Fruit fly (Drosophila melanogaster) whole organism, wandering third instar larva: ENCODE results near the gene Kal1.
A peak's percentile ranks its signal among the peaks of the same experiment; 100 is the strongest.

Experiments used
- Abd-B ChIP-seq: fragments of >200 bp; optimal IDR thresholded peaks from 2 replicates; lab custom pipeline; 2017; ENCODE audit warnings: missing biosample characterization, missing genetic modification characterization
- CG32264 ChIP-seq: fragments of 200-800 bp; sonication (Bioruptor generic); optimal IDR thresholded peaks from 2 replicates; lab custom pipeline; 2016; ENCODE audit warnings: missing biosample characterization, missing genetic modification characterization
- CG9705 ChIP-seq: fragments of 200-800 bp; sonication (Bioruptor generic); optimal IDR thresholded peaks from 2 replicates; lab custom pipeline; 2018; ENCODE audit warnings: missing biosample characterization, mild to moderate bottlenecking, missing genetic modification characterization
- CrebA ChIP-seq: fragments of 200-800 bp; sonication (Bioruptor generic); optimal IDR thresholded peaks from 2 replicates; lab custom pipeline; 2016; ENCODE audit warnings: missing biosample characterization, mild to moderate bottlenecking, missing genetic modification characterization, borderline replicate concordance
- Dfd ChIP-seq: fragments of >200 bp; optimal IDR thresholded peaks from 2 replicates; lab custom pipeline; 2017; ENCODE audit warnings: missing biosample characterization, missing genetic modification characterization
- Dif ChIP-seq: fragments of 200-275, 200-300 bp; sonication (Bioruptor generic); optimal IDR thresholded peaks from 2 replicates; lab custom pipeline; 2018; ENCODE audit warnings: missing biosample characterization, missing genetic modification characterization; ENCODE audit not compliant: partially characterized antibody
- GATAd ChIP-seq: sonication (Bioruptor generic); optimal IDR thresholded peaks from 2 replicates; lab custom pipeline; 2016; ENCODE audit warnings: missing biosample characterization, missing genetic modification characterization
- HLH106 ChIP-seq: fragments of 200-800 bp; optimal IDR thresholded peaks from 3 replicates; lab custom pipeline; 2019; ENCODE audit warnings: missing biosample characterization, mild to moderate bottlenecking, missing genetic modification characterization, moderate library complexity
- Hnf4 ChIP-seq: fragments of 200-800 bp; sonication (Bioruptor generic); optimal IDR thresholded peaks from 2 replicates; lab custom pipeline; 2016; ENCODE audit warnings: missing biosample characterization, mild to moderate bottlenecking, missing genetic modification characterization
- Hr78 ChIP-seq: fragments of >200 bp; optimal IDR thresholded peaks from 2 replicates; lab custom pipeline; 2017; ENCODE audit warnings: missing biosample characterization, missing genetic modification characterization
- Hr83 ChIP-seq: fragments of 200-300 bp; sonication (Bioruptor generic); optimal IDR thresholded peaks from 2 replicates; lab custom pipeline; 2016; ENCODE audit warnings: missing biosample characterization, mild to moderate bottlenecking, missing genetic modification characterization, moderate library complexity; ENCODE audit not compliant: poor library complexity, severe bottlenecking
- Jra ChIP-seq: sonication (Bioruptor generic); optimal IDR thresholded peaks from 2 replicates; lab custom pipeline; 2016; ENCODE audit warnings: missing biosample characterization, missing genetic modification characterization
- Mio ChIP-seq: sonication (Bioruptor generic); optimal IDR thresholded peaks from 2 replicates; lab custom pipeline; 2016; ENCODE audit warnings: missing biosample characterization, missing genetic modification characterization
- Myc ChIP-seq: fragments of >200 bp; optimal IDR thresholded peaks from 2 replicates; lab custom pipeline; 2017
- N ChIP-seq: fragments of >200 bp; optimal IDR thresholded peaks from 2 replicates; lab custom pipeline; 2018; ENCODE audit warnings: missing biosample characterization, missing external identifiers, missing genetic modification characterization
- OdsH ChIP-seq: fragments of 200-800 bp; sonication (Bioruptor generic); optimal IDR thresholded peaks from 2 replicates; lab custom pipeline; 2016; ENCODE audit warnings: missing biosample characterization, mild to moderate bottlenecking, missing genetic modification characterization
- Rel ChIP-seq, 2 experiments: fragments of 200-800 bp; sonication (Bioruptor generic) in 1 of 2; optimal IDR thresholded peaks; 2 replicates in 1 of 2; 3 replicates in 1 of 2; lab custom pipeline; 2016 to 2019; ENCODE audit warnings: mild to moderate bottlenecking in 2 of 2, missing biosample characterization in 2 of 2, missing genetic modification characterization in 2 of 2, moderate library complexity in 1 of 2
- Sp1 ChIP-seq: fragments of 200-800 bp; sonication (Bioruptor generic); optimal IDR thresholded peaks from 3 replicates; lab custom pipeline; 2019; ENCODE audit warnings: missing biosample characterization, mild to moderate bottlenecking, missing genetic modification characterization, moderate library complexity
- Vsx2 ChIP-seq: fragments of 200-300, 225-300 bp; sonication (Bioruptor generic); optimal IDR thresholded peaks from 2 replicates; lab custom pipeline; 2018; ENCODE audit warnings: missing biosample characterization, missing genetic modification characterization; ENCODE audit not compliant: partially characterized antibody
- br ChIP-seq: fragments of 200-800 bp; sonication (Bioruptor generic); optimal IDR thresholded peaks from 2 replicates; lab custom pipeline; 2016; ENCODE audit warnings: missing biosample characterization, missing genetic modification characterization
- brk ChIP-seq: fragments of 200-800 bp; sonication (Bioruptor generic); optimal IDR thresholded peaks from 2 replicates; lab custom pipeline; 2016; ENCODE audit warnings: missing biosample characterization, mild to moderate bottlenecking, missing genetic modification characterization
- dl ChIP-seq, 2 experiments: fragments of 175-275, 200-275 bp in 1 of 2; fragments of 200-275 bp in 1 of 2; sonication (Bioruptor generic); optimal IDR thresholded peaks; lab custom pipeline; 2018; ENCODE audit warnings: mild to moderate bottlenecking in 2 of 2, missing biosample characterization in 2 of 2, missing genetic modification characterization in 2 of 2, moderate library complexity in 2 of 2; ENCODE audit not compliant: partially characterized antibody in 2 of 2, insufficient read depth in 1 of 2
- dmrt93B ChIP-seq: fragments of 200-800 bp; sonication (Bioruptor generic); optimal IDR thresholded peaks from 2 replicates; lab custom pipeline; 2018; ENCODE audit warnings: missing biosample characterization, mild to moderate bottlenecking, missing genetic modification characterization
- dsf ChIP-seq: sonication (Bioruptor generic); optimal IDR thresholded peaks from 2 replicates; lab custom pipeline; 2016; ENCODE audit warnings: missing biosample characterization, missing genetic modification characterization, borderline replicate concordance
- ey ChIP-seq: fragments of 200-800 bp; sonication (Bioruptor generic); optimal IDR thresholded peaks from 2 replicates; lab custom pipeline; 2016; ENCODE audit warnings: missing biosample characterization, missing genetic modification characterization
- foxo ChIP-seq, 2 experiments: fragments of 200-800 bp; sonication (Bioruptor generic); optimal IDR thresholded peaks; 2 replicates in 1 of 2; 3 replicates in 1 of 2; lab custom pipeline; 2016 to 2017; ENCODE audit warnings: missing biosample characterization in 2 of 2, missing genetic modification characterization in 2 of 2
- fru ChIP-seq: fragments of 200-800 bp; sonication (Bioruptor generic); optimal IDR thresholded peaks from 3 replicates; lab custom pipeline; 2016; ENCODE audit warnings: missing biosample characterization, mild to moderate bottlenecking, missing genetic modification characterization
- h ChIP-seq: fragments of 200-800 bp; sonication (Bioruptor generic); optimal IDR thresholded peaks from 3 replicates; lab custom pipeline; 2016; ENCODE audit warnings: missing biosample characterization, mild to moderate bottlenecking, missing genetic modification characterization
- jim ChIP-seq: fragments of 175-275, 200-325 bp; sonication (Bioruptor generic); optimal IDR thresholded peaks from 2 replicates; lab custom pipeline; 2016; ENCODE audit warnings: missing biosample characterization, mild to moderate bottlenecking, missing genetic modification characterization
- lola ChIP-seq: fragments of >200 bp; optimal IDR thresholded peaks from 2 replicates; lab custom pipeline; 2017; ENCODE audit warnings: missing biosample characterization, missing genetic modification characterization
- pan ChIP-seq: fragments of >200 bp; optimal IDR thresholded peaks from 2 replicates; lab custom pipeline; 2017
- psq ChIP-seq: fragments of 200-800 bp; sonication (Bioruptor generic); optimal IDR thresholded peaks from 3 replicates; lab custom pipeline; 2017; ENCODE audit warnings: missing biosample characterization, mild to moderate bottlenecking, missing genetic modification characterization, moderate library complexity
- rgr ChIP-seq: fragments of 200-800 bp; sonication (Bioruptor generic); optimal IDR thresholded peaks from 3 replicates; lab custom pipeline; 2016; ENCODE audit warnings: missing biosample characterization, mild to moderate bottlenecking, missing genetic modification characterization
- sage ChIP-seq: fragments of 200-800 bp; sonication (Bioruptor generic); optimal IDR thresholded peaks from 2 replicates; lab custom pipeline; 2016; ENCODE audit warnings: missing biosample characterization, mild to moderate bottlenecking, missing genetic modification characterization
- sv ChIP-seq: fragments of 200-800 bp; sonication (Bioruptor generic); optimal IDR thresholded peaks from 3 replicates; lab custom pipeline; 2016; ENCODE audit warnings: missing biosample characterization, missing genetic modification characterization
- tai ChIP-seq: sonication (Bioruptor generic); optimal IDR thresholded peaks from 2 replicates; lab custom pipeline; 2016; ENCODE audit warnings: missing biosample characterization, missing genetic modification characterization
- usp ChIP-seq: fragments of >200 bp; optimal IDR thresholded peaks from 2 replicates; lab custom pipeline; 2017; ENCODE audit warnings: missing biosample characterization, missing genetic modification characterization
- woc ChIP-seq: sonication (Bioruptor generic); optimal IDR thresholded peaks from 2 replicates; lab custom pipeline; 2016; ENCODE audit warnings: missing biosample characterization, mild to moderate bottlenecking, missing genetic modification characterization

Kal1 gene

dm6 chr3R:24151924-24152809 lies 11.0 kb downstream of the Kal1 start, which contains the start of the genes p38a and CG6178:
p38a (minus strand) TSS chr3R:24152321.
CG6178 (plus strand) TSS chr3R:24152347.
- no peak for TF ChIP-seq CrebA (GFP tag; lab: Kevin White, UChicago)
- no peak for TF ChIP-seq GATAd (GFP tag; lab: Kevin White, UChicago)
- TF ChIP-seq Hr78 (GFP tag; lab: Kevin White, UChicago) = no peak
- TF ChIP-seq pan (lab: Kevin White, UChicago) = no peak
- peak; percentile 66 for TF ChIP-seq dsf (GFP tag; lab: Kevin White, UChicago)
- TF ChIP-seq Vsx2 (GFP tag; lab: Kevin White, UChicago) = no peak
- TF ChIP-seq Dfd (GFP tag; lab: Kevin White, UChicago) = no peak
- no peak for TF ChIP-seq Abd-B (GFP tag; lab: Kevin White, UChicago)
- peak; percentile 95 for TF ChIP-seq rgr (GFP tag; lab: Kevin White, UChicago)
- peak; percentile 64 for TF ChIP-seq Hr83
- TF ChIP-seq Hnf4 = peak; percentile 62
- TF ChIP-seq dmrt93B (GFP tag; lab: Kevin White, UChicago) = peak; percentile 98
- no peak for TF ChIP-seq jim (GFP tag; lab: Kevin White, UChicago)
- peak; percentile 99 for TF ChIP-seq HLH106 (tag; lab: Kevin White, UChicago)
- peak in 1 of 2 experiments; percentile 96 for TF ChIP-seq foxo (GFP tag; optimal IDR thresholded peaks at IDR 0.05; lab: Kevin White, UChicago)
- peak; percentile 56 for TF ChIP-seq sv (GFP tag; lab: Kevin White, UChicago)
- peak; percentile 99 for TF ChIP-seq Sp1 (GFP tag; lab: Kevin White, UChicago)
- TF ChIP-seq CG9705 = peak; percentile 91
- no peak for TF ChIP-seq Dif (GFP tag; lab: Kevin White, UChicago)
- peak; percentile 85 for TF ChIP-seq br (GFP tag; lab: Kevin White, UChicago)
- peak; percentile 92 for TF ChIP-seq fru (GFP tag; lab: Kevin White, UChicago)
- peak; percentile 94 for TF ChIP-seq OdsH (GFP tag; lab: Kevin White, UChicago)
- TF ChIP-seq CG32264 = peak; percentile 20
- TF ChIP-seq tai (GFP tag; lab: Kevin White, UChicago) = no peak
- peak; percentile 55 for TF ChIP-seq Myc
- TF ChIP-seq brk (GFP tag; lab: Kevin White, UChicago) = no peak
- TF ChIP-seq Jra (GFP tag; lab: Kevin White, UChicago) = peak; percentile 66
- TF ChIP-seq psq (GFP tag; lab: Kevin White, UChicago) = peak; percentile 97
- no peak for TF ChIP-seq N (GFP tag; lab: Kevin White, UChicago)
- TF ChIP-seq ey (GFP tag; lab: Kevin White, UChicago) = peak; percentile 73
- no peak for TF ChIP-seq lola (GFP tag; lab: Kevin White, UChicago)
- peak; percentile 37 for TF ChIP-seq Mio (GFP tag; lab: Kevin White, UChicago)
- TF ChIP-seq h (GFP tag; lab: Kevin White, UChicago) = peak; percentile 86
- no peak for TF ChIP-seq dl (GFP tag; optimal IDR thresholded peaks at IDR 0.05; lab: Kevin White, UChicago; ENCODE audit: insufficient read depth in 1 of 2, partially characterized antibody in 2 of 2)
- peak; percentile 37 for TF ChIP-seq Rel (GFP tag; optimal IDR thresholded peaks at IDR 0.05; lab: Kevin White, UChicago)
- TF ChIP-seq Rel (tag; optimal IDR thresholded peaks at IDR 0.05; lab: Kevin White, UChicago) = peak; percentile 86
- no peak for TF ChIP-seq usp (GFP tag; lab: Kevin White, UChicago)
- peak; percentile 65 for TF ChIP-seq sage (GFP tag; lab: Kevin White, UChicago)
- peak; percentile 55 for TF ChIP-seq woc (GFP tag; lab: Kevin White, UChicago)
- TF ChIP-seq, all 38 proteins: peak for 23
